Fruit fly (Drosophila melanogaster) whole organism, larva: Measurements from ENCODE around the gene HemK2.

Experiments used
- noc ChIP-seq: fragments of 200-800 bp; sonication (Bioruptor generic); optimal IDR thresholded peaks from 3 replicates; lab custom pipeline; 2019; ENCODE audit warnings: missing biosample characterization, mild to moderate bottlenecking, missing genetic modification characterization, moderate library complexity

HemK2 gene

DNA sequence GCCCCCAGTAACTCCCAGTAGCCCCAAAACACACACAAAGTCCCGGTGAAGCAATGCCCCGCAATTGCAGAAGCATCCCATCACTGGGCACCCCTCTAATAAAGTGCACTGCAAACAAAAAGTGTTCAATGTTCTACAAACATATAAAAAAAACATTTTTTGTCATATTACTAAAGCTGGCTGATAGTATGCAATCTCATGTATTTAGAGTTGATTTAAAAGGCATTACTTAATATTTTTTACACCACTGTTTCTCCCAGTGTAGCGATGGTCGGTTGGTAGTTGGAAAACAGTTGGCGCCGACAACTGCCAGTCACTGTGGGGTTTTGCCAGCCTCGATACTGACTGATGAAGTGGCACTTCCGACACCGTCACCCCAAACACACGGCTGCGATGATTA, 39.1 kb downstream of the HemK2 start:
- no peak for TF ChIP-seq noc (tag; lab: Kevin White, UChicago)
